Fruit fly (Drosophila melanogaster) whole organism, embryonic: Measurements from ENCODE around the gene nerfin-2.

Experiments used
- CG10431 ChIP-seq: fragments of 200-800 bp; sonication (Bioruptor generic); optimal IDR thresholded peaks from 3 replicates; lab custom pipeline; 2018; ENCODE audit warnings: missing biosample characterization, mild to moderate bottlenecking, missing genetic modification characterization
- CG11093 ChIP-seq: fragments of 200-800 bp; sonication (Bioruptor generic); IDR thresholded peaks from 3 replicates; pipeline ENCODE4 v1.3.6; 2022; ENCODE audit warnings: missing biosample characterization, missing genetic modification characterization
- CG11696 ChIP-seq: fragments of 200-800 bp; sonication (Bioruptor generic); IDR thresholded peaks from 2 replicates; pipeline ENCODE4 v1.3.6; 2022; ENCODE audit warnings: missing biosample characterization, missing genetic modification characterization
- CG12299 ChIP-seq: fragments of 200-800 bp; sonication (Bioruptor generic); optimal IDR thresholded peaks from 2 replicates; lab custom pipeline; 2018; ENCODE audit warnings: missing biosample characterization, mild to moderate bottlenecking, missing genetic modification characterization
- CG12391 ChIP-seq: fragments of 200-800 bp; sonication (Bioruptor generic); optimal IDR thresholded peaks from 3 replicates; lab custom pipeline; 2018; ENCODE audit warnings: missing biosample characterization, mild to moderate bottlenecking, missing genetic modification characterization, moderate library complexity
- CG12769 ChIP-seq: fragments of 200-800 bp; sonication (Bioruptor generic); optimal IDR thresholded peaks from 2 replicates; lab custom pipeline; 2019; ENCODE audit warnings: missing biosample characterization, mild to moderate bottlenecking, missing genetic modification characterization, moderate library complexity
- CG13296 ChIP-seq: fragments of 200-800 bp; sonication (Bioruptor generic); optimal IDR thresholded peaks from 3 replicates; lab custom pipeline; 2018; ENCODE audit warnings: missing biosample characterization, mild to moderate bottlenecking, missing genetic modification characterization
- CG13894 ChIP-seq: fragments of 200-800 bp; sonication (Bioruptor generic); optimal IDR thresholded peaks from 3 replicates; lab custom pipeline; 2018; ENCODE audit warnings: missing biosample characterization, mild to moderate bottlenecking, missing genetic modification characterization, moderate library complexity
- CG15269 ChIP-seq: fragments of 200-800 bp; sonication (Bioruptor generic); optimal IDR thresholded peaks from 2 replicates; lab custom pipeline; 2018; ENCODE audit warnings: missing biosample characterization, mild to moderate bottlenecking, missing genetic modification characterization, moderate library complexity
- CG18599 ChIP-seq: fragments of 200-800 bp; sonication (Bioruptor generic); optimal IDR thresholded peaks from 3 replicates; lab custom pipeline; 2017; ENCODE audit warnings: missing biosample characterization, missing genetic modification characterization, mild to moderate bottlenecking, moderate library complexity, missing genetic modification reagents
- CG18619 ChIP-seq: fragments of 200-800 bp; sonication (Bioruptor generic); optimal IDR thresholded peaks from 3 replicates; lab custom pipeline; 2017; ENCODE audit warnings: missing biosample characterization, mild to moderate bottlenecking, missing genetic modification characterization
- CG2120 ChIP-seq: fragments of 200-800 bp; sonication (Bioruptor generic); optimal IDR thresholded peaks from 3 replicates; lab custom pipeline; 2016; ENCODE audit warnings: missing biosample characterization, missing genetic modification characterization
- CG2678 ChIP-seq: fragments of 200-800 bp; sonication (Bioruptor generic); optimal IDR thresholded peaks from 3 replicates; lab custom pipeline; 2019; ENCODE audit warnings: missing biosample characterization, mild to moderate bottlenecking, missing genetic modification characterization, moderate library complexity
- CG32772 ChIP-seq: fragments of 200-800 bp; sonication (Bioruptor generic); IDR thresholded peaks from 2 replicates; pipeline ENCODE4 v1.3.6; 2022; ENCODE audit warnings: missing biosample characterization, missing genetic modification characterization
- CG33213 ChIP-seq: fragments of 200-800 bp; sonication (Bioruptor generic); optimal IDR thresholded peaks from 3 replicates; lab custom pipeline; 2016; ENCODE audit warnings: missing biosample characterization, missing genetic modification characterization
- CG4404 ChIP-seq: fragments of 200-800 bp; sonication (Bioruptor generic); IDR thresholded peaks from 2 replicates; pipeline ENCODE4 v1.3.6; 2022; ENCODE audit warnings: missing biosample characterization, missing genetic modification characterization
- CG5245 ChIP-seq: fragments of 200-800 bp; sonication (Bioruptor generic); optimal IDR thresholded peaks from 3 replicates; lab custom pipeline; 2016; ENCODE audit warnings: missing biosample characterization, missing genetic modification characterization
- CG6854 ChIP-seq: fragments of 200-800 bp; sonication (Bioruptor generic); optimal IDR thresholded peaks from 3 replicates; lab custom pipeline; 2017; ENCODE audit warnings: missing biosample characterization, mild to moderate bottlenecking, missing genetic modification characterization
- CG7556 ChIP-seq: fragments of 200-800 bp; sonication (Bioruptor generic); optimal IDR thresholded peaks from 2 replicates; lab custom pipeline; 2017; ENCODE audit warnings: missing biosample characterization, mild to moderate bottlenecking, missing genetic modification characterization
- CG7745 ChIP-seq: fragments of 200-800 bp; sonication (Bioruptor generic); optimal IDR thresholded peaks from 2 replicates; lab custom pipeline; 2018; ENCODE audit warnings: missing biosample characterization, mild to moderate bottlenecking, missing genetic modification characterization, moderate library complexity
- CG7963 ChIP-seq: fragments of 200-800 bp; sonication (Bioruptor generic); IDR thresholded peaks from 3 replicates; pipeline ENCODE4 v1.3.6; 2022; ENCODE audit warnings: missing biosample characterization, missing genetic modification characterization; ENCODE audit not compliant: partially characterized antibody
- CG9437 ChIP-seq: fragments of 200-800 bp; sonication (Bioruptor generic); optimal IDR thresholded peaks from 2 replicates; lab custom pipeline; 2018; ENCODE audit warnings: missing biosample characterization, mild to moderate bottlenecking, missing genetic modification characterization
- CG9727 ChIP-seq: fragments of 200-800 bp; sonication (Bioruptor generic); optimal IDR thresholded peaks from 3 replicates; lab custom pipeline; 2017; ENCODE audit warnings: missing biosample characterization, mild to moderate bottlenecking, missing genetic modification characterization
- CoRest ChIP-seq: fragments of 200-800 bp; sonication (Bioruptor generic); optimal IDR thresholded peaks from 3 replicates; lab custom pipeline; 2018; ENCODE audit warnings: missing biosample characterization, mild to moderate bottlenecking, missing genetic modification characterization, moderate library complexity
- CrebB ChIP-seq: fragments of 200-800 bp; sonication (Bioruptor generic); optimal IDR thresholded peaks from 3 replicates; lab custom pipeline; 2018; ENCODE audit warnings: missing biosample characterization, mild to moderate bottlenecking, missing genetic modification characterization
- E2f2 ChIP-seq: fragments of 200-800 bp; sonication (Bioruptor generic); IDR thresholded peaks from 2 replicates; pipeline ENCODE4 v1.3.6; 2022; ENCODE audit warnings: missing biosample characterization, missing genetic modification characterization
- Ets97D ChIP-seq: fragments of 200-800 bp; sonication (Bioruptor generic); optimal IDR thresholded peaks from 3 replicates; lab custom pipeline; 2016; ENCODE audit warnings: missing biosample characterization, missing genetic modification characterization
- Fer3 ChIP-seq: fragments of 200-800 bp; sonication (Bioruptor generic); optimal IDR thresholded peaks from 2 replicates; lab custom pipeline; 2018; ENCODE audit warnings: missing biosample characterization, mild to moderate bottlenecking, missing genetic modification characterization, moderate library complexity
- Gug ChIP-seq: fragments of 200-800 bp; sonication (Bioruptor generic); IDR thresholded peaks from 4 replicates; pipeline ENCODE4 v1.3.6; 2022; ENCODE audit warnings: missing biosample characterization, missing genetic modification characterization
- HmgZ ChIP-seq: fragments of 200-800 bp; sonication (Bioruptor generic); optimal IDR thresholded peaks from 2 replicates; lab custom pipeline; 2018; ENCODE audit warnings: missing biosample characterization, mild to moderate bottlenecking, missing genetic modification characterization
- Jarid2 ChIP-seq: fragments of 200-800 bp; sonication (Bioruptor generic); optimal IDR thresholded peaks from 3 replicates; lab custom pipeline; 2017; ENCODE audit warnings: mild to moderate bottlenecking, missing biosample characterization, missing genetic modification reagents, missing genetic modification characterization
- Meics ChIP-seq: fragments of 200-800 bp; sonication (Bioruptor generic); optimal IDR thresholded peaks from 2 replicates; lab custom pipeline; 2017; ENCODE audit warnings: missing biosample characterization, mild to moderate bottlenecking, missing genetic modification characterization
- PHDP ChIP-seq: fragments of 200-800 bp; sonication (Bioruptor generic); optimal IDR thresholded peaks from 3 replicates; lab custom pipeline; 2018; ENCODE audit warnings: missing biosample characterization, mild to moderate bottlenecking, missing genetic modification characterization, moderate library complexity
- Pdp1 ChIP-seq, 2 experiments: fragments of 200-800 bp; sonication (Bioruptor generic); optimal IDR thresholded peaks; 3 replicates each; lab custom pipeline; 2016; ENCODE audit warnings: missing biosample characterization in 2 of 2, missing genetic modification characterization in 2 of 2, mild to moderate bottlenecking in 1 of 2, moderate library complexity in 1 of 2
- Rfx ChIP-seq: fragments of 200-800 bp; sonication (Bioruptor generic); IDR thresholded peaks from 2 replicates; pipeline ENCODE4 v1.3.6; 2022; ENCODE audit warnings: missing biosample characterization, missing genetic modification characterization
- Sry-δ ChIP-seq: fragments of 200-800 bp; sonication (Bioruptor generic); optimal IDR thresholded peaks from 2 replicates; lab custom pipeline; 2016; ENCODE audit warnings: missing biosample characterization, missing genetic modification characterization
- Xbp1 ChIP-seq: fragments of 200-800 bp; sonication (Bioruptor generic); optimal IDR thresholded peaks from 3 replicates; lab custom pipeline; 2016; ENCODE audit warnings: missing biosample characterization, mild to moderate bottlenecking, missing genetic modification characterization
- bcd ChIP-seq: fragments of 200-800 bp; sonication (Bioruptor generic); optimal IDR thresholded peaks from 2 replicates; lab custom pipeline; 2017; ENCODE audit warnings: missing biosample characterization, mild to moderate bottlenecking, missing genetic modification characterization
- cwo ChIP-seq: fragments of 200-800 bp; sonication (Bioruptor generic); optimal IDR thresholded peaks from 3 replicates; lab custom pipeline; 2017; ENCODE audit warnings: missing biosample characterization, missing genetic modification characterization, mild to moderate bottlenecking, moderate library complexity, missing genetic modification reagents
- dmrt99B ChIP-seq: fragments of 200-800 bp; sonication (Bioruptor generic); optimal IDR thresholded peaks from 2 replicates; lab custom pipeline; 2018; ENCODE audit warnings: missing biosample characterization, mild to moderate bottlenecking, missing genetic modification characterization, moderate library complexity
- exex ChIP-seq: fragments of 200-800 bp; sonication (Bioruptor generic); optimal IDR thresholded peaks from 4 replicates; lab custom pipeline; 2018; ENCODE audit warnings: missing biosample characterization, mild to moderate bottlenecking, missing genetic modification characterization, moderate library complexity
- grau ChIP-seq: fragments of 200-800 bp; optimal IDR thresholded peaks from 3 replicates; lab custom pipeline; 2019; ENCODE audit warnings: missing biosample characterization, mild to moderate bottlenecking, missing genetic modification characterization, moderate library complexity
- gro ChIP-seq: fragments of 200-800 bp; sonication (Bioruptor generic); optimal IDR thresholded peaks from 2 replicates; lab custom pipeline; 2016; ENCODE audit warnings: missing biosample characterization, missing genetic modification characterization
- lab ChIP-seq: fragments of 200-800 bp; sonication (Bioruptor generic); optimal IDR thresholded peaks from 3 replicates; lab custom pipeline; 2017; ENCODE audit warnings: missing biosample characterization, missing genetic modification characterization, mild to moderate bottlenecking, moderate library complexity, missing genetic modification reagents
- mirr ChIP-seq: fragments of 200-800 bp; sonication (Bioruptor generic); optimal IDR thresholded peaks from 3 replicates; lab custom pipeline; 2018; ENCODE audit warnings: missing biosample characterization, mild to moderate bottlenecking, missing genetic modification characterization
- row ChIP-seq: fragments of 200-800 bp; sonication (Bioruptor generic); IDR thresholded peaks from 3 replicates; pipeline ENCODE4 v1.3.6; 2022; ENCODE audit warnings: missing biosample characterization, missing genetic modification characterization
- sug ChIP-seq: fragments of 200-800 bp; optimal IDR thresholded peaks from 2 replicates; lab custom pipeline; 2019; ENCODE audit warnings: missing biosample characterization, mild to moderate bottlenecking, missing genetic modification characterization, moderate library complexity
- zf30C ChIP-seq: fragments of 200-800 bp; sonication (Bioruptor generic); optimal IDR thresholded peaks from 3 replicates; lab custom pipeline; 2018; ENCODE audit warnings: missing biosample characterization, mild to moderate bottlenecking, missing genetic modification characterization

The nerfin-2 gene

dm6 chr3R:10054278-10054975, 16.5 kb upstream of the nerfin-2 start (continued):
- peak; percentile 19 for TF ChIP-seq CG9727 (GFP tag; lab: Kevin White, UChicago)
- no peak for TF ChIP-seq CG32772
- TF ChIP-seq grau (tag; lab: Kevin White, UChicago), result peak; percentile 42
- peak; percentile 19 for TF ChIP-seq dmrt99B
- TF ChIP-seq sug, result peak; percentile 80
- 0 out of 2 replicates have a peak, but pooled peaks have one; percentile 6 for TF ChIP-seq E2f2 (GFP tag; lab: Robert Waterston, UW)
- peak; percentile 7 for TF ChIP-seq PHDP
- TF ChIP-seq CG12299 (tag; lab: Kevin White, UChicago), result no peak
- peak; percentile 7 for TF ChIP-seq lab (GFP tag; lab: Kevin White, UChicago)
- TF ChIP-seq CG10431 (GFP tag; lab: Kevin White, UChicago), result no peak
- peak; percentile 48 for TF ChIP-seq CG7556
- peak; percentile 8 for TF ChIP-seq gro
- peak; percentile 48 for TF ChIP-seq CG12769 (tag; lab: Kevin White, UChicago)
- TF ChIP-seq CG2678 (tag; lab: Kevin White, UChicago), result peak; percentile 62
- TF ChIP-seq Fer3 (tag; lab: Kevin White, UChicago), result no peak
- TF ChIP-seq Rfx, result 0 out of 2 replicates have a peak, but pooled peaks have one; percentile 4
- TF ChIP-seq mirr, result peak; percentile 95
- TF ChIP-seq row, result peak; percentile 45; the same call in 2 of the 3 replicates
- no peak for TF ChIP-seq CG11696 (GFP tag; lab: Robert Waterston, UW)
- TF ChIP-seq CG18619, result peak; percentile 2
- no peak for TF ChIP-seq CG33213 (GFP tag; lab: Kevin White, UChicago)
- TF ChIP-seq Gug (GFP tag; lab: Robert Waterston, UW), result no peak
- TF ChIP-seq CoRest, result peak; percentile 54
- no peak for TF ChIP-seq Jarid2 (GFP tag; lab: Kevin White, UChicago)
- TF ChIP-seq bcd (GFP tag; lab: Kevin White, UChicago), result peak; percentile 5
- peak; percentile 17 for TF ChIP-seq CG6854 (GFP tag; lab: Kevin White, UChicago)
- TF ChIP-seq Xbp1 (GFP tag; lab: Kevin White, UChicago), result peak; percentile 11
- TF ChIP-seq CG5245 (GFP tag; lab: Kevin White, UChicago), result no peak
- peak; percentile 62 for TF ChIP-seq CG2120 (GFP tag; lab: Kevin White, UChicago)
- no peak for TF ChIP-seq CG4404 (GFP tag; lab: Robert Waterston, UW)
- no peak for TF ChIP-seq Sry-δ (GFP tag; lab: Kevin White, UChicago)
- peak; percentile 23 for TF ChIP-seq CG12391 (tag; lab: Kevin White, UChicago)
- TF ChIP-seq CG15269, result peak; percentile 45
- TF ChIP-seq exex, result peak; percentile 99
- TF ChIP-seq Meics, result peak; percentile 40
- TF ChIP-seq CrebB (tag; lab: Kevin White, UChicago), result peak; percentile 48
- no peak for TF ChIP-seq CG11093 (GFP tag; lab: Robert Waterston, UW)
- TF ChIP-seq CG13296 (GFP tag; lab: Kevin White, UChicago), result peak; percentile 54
- TF ChIP-seq CG13894 (tag; lab: Kevin White, UChicago), result peak; percentile 34
- peak; percentile 17 for TF ChIP-seq CG9437 (GFP tag; lab: Kevin White, UChicago)
- peak; percentile 41 for TF ChIP-seq CG18599 (GFP tag; lab: Kevin White, UChicago)
- TF ChIP-seq HmgZ (tag; lab: Kevin White, UChicago), result peak; percentile 39
- TF ChIP-seq CG7963 (GFP tag; lab: Robert Waterston, UW), result no peak
- no peak for TF ChIP-seq Ets97D
- TF ChIP-seq Pdp1 (GFP tag; optimal IDR thresholded peaks at IDR 0.05; lab: Kevin White, UChicago), result no peak
- TF ChIP-seq zf30C (GFP tag; lab: Kevin White, UChicago), result peak; percentile 26
- TF ChIP-seq CG7745 (tag; lab: Kevin White, UChicago), result no peak
- peak; percentile 16 for TF ChIP-seq cwo (GFP tag; lab: Kevin White, UChicago)
